Worm (Caenorhabditis elegans) whole organism, L4 larva: ENCODE measurements around the gene K08F9.3.

ENCODE experiments used
- D1046.2 ChIP-seq: fragments of 200-800 bp; sonication (Bioruptor generic); IDR thresholded peaks from 2 replicates; pipeline ENCODE4 v1.3.6; 2022; ENCODE audit warnings: missing genetic modification characterization, missing compliant biosample characterization
- F10B5.3 ChIP-seq: sonication (generic microtip); optimal IDR thresholded peaks from 2 replicates; lab custom pipeline; 2016; ENCODE audit warnings: mild to moderate bottlenecking, missing genetic modification characterization, missing compliant biosample characterization
- F26F4.8 ChIP-seq: fragments of 200-800 bp; sonication (Bioruptor generic); conservative IDR thresholded peaks from 2 replicates; pipeline ENCODE4 v1.3.6; 2022; ENCODE audit warnings: missing genetic modification characterization, missing compliant biosample characterization
- F37D6.2 ChIP-seq: sonication (generic microtip); optimal IDR thresholded peaks from 2 replicates; lab custom pipeline; 2016; ENCODE audit warnings: mild to moderate bottlenecking, missing genetic modification characterization, missing compliant biosample characterization
- F44E2.7 ChIP-seq: fragments of 200-800 bp; sonication (Bioruptor generic); IDR thresholded peaks from 2 replicates; pipeline ENCODE4 v2.1.2; 2022; ENCODE audit warnings: missing genetic modification characterization, missing compliant biosample characterization
- F49E8.2 ChIP-seq: sonication (generic microtip); optimal IDR thresholded peaks from 2 replicates; lab custom pipeline; 2016; ENCODE audit warnings: missing compliant biosample characterization, mild to moderate bottlenecking, missing genetic modification characterization, borderline replicate concordance
- T20F7.1 ChIP-seq: fragments of 200-800 bp; sonication (Bioruptor generic); optimal IDR thresholded peaks from 2 replicates; lab custom pipeline; 2018; ENCODE audit warnings: mild to moderate bottlenecking, missing genetic modification characterization, missing compliant biosample characterization
- Y105C5A.15 ChIP-seq: fragments of 200-800 bp; sonication (Bioruptor generic); IDR thresholded peaks from 2 replicates; pipeline ENCODE4 v1.3.6; 2022; ENCODE audit warnings: missing genetic modification characterization, missing compliant biosample characterization
- Y48G9A.11 ChIP-seq: fragments of 200-800 bp; sonication (Bioruptor generic); IDR thresholded peaks from 2 replicates; pipeline ENCODE4 v1.3.6; 2022; ENCODE audit warnings: missing genetic modification reagents, missing genetic modification characterization, missing compliant biosample characterization
- ZK337.2 ChIP-seq: fragments of 200-800 bp; sonication (Bioruptor generic); IDR thresholded peaks from 2 replicates; pipeline ENCODE4 v1.3.6; 2022; ENCODE audit warnings: missing genetic modification reagents, missing genetic modification characterization, missing compliant biosample characterization
- aly-2 ChIP-seq: sonication (generic microtip); optimal IDR thresholded peaks from 2 replicates; lab custom pipeline; 2018; ENCODE audit warnings: missing biosample characterization, missing genetic modification characterization
- ama-1 ChIP-seq: fragments of 150-350 bp; optimal IDR thresholded peaks from 2 replicates; lab custom pipeline; 2014; ENCODE audit warnings: inconsistent platforms, mixed read lengths
- ceh-20 ChIP-seq: fragments of 200-800 bp; sonication (Bioruptor generic); IDR thresholded peaks from 2 replicates; pipeline ENCODE4 v1.3.6; 2022; ENCODE audit warnings: missing genetic modification reagents, missing genetic modification characterization, missing compliant biosample characterization
- ceh-82 ChIP-seq: sonication (generic microtip); optimal IDR thresholded peaks from 2 replicates; lab custom pipeline; 2017; ENCODE audit warnings: missing biosample characterization, missing genetic modification characterization
- ces-1 ChIP-seq: fragments of 150-350 bp; sonication (generic microtip); optimal IDR thresholded peaks from 4 replicates; lab custom pipeline; 2014; ENCODE audit warnings: missing biosample characterization, missing genetic modification reagents, missing genetic modification characterization
- cey-2 ChIP-seq: sonication (generic microtip); optimal IDR thresholded peaks from 3 replicates; lab custom pipeline; 2017; ENCODE audit warnings: missing genetic modification characterization, mild to moderate bottlenecking, missing compliant biosample characterization, antibody characterized with exemption, borderline replicate concordance; ENCODE audit not compliant: insufficient read depth
- ctbp-1 ChIP-seq: fragments of 200-800 bp; sonication (Bioruptor generic); IDR thresholded peaks from 2 replicates; pipeline ENCODE4 v1.3.6; 2022; ENCODE audit warnings: missing genetic modification reagents, missing genetic modification characterization, missing compliant biosample characterization
- daf-16 ChIP-seq, 3 experiments: sonication (generic microtip); optimal IDR thresholded peaks; 2 replicates each; lab custom pipeline; 2016 to 2017; ENCODE audit warnings: missing genetic modification characterization in 3 of 3, missing genetic modification reagents in 3 of 3, mild to moderate bottlenecking in 2 of 3, missing compliant biosample characterization in 2 of 3, missing biosample characterization in 1 of 3, moderate library complexity in 1 of 3
- daf-19 ChIP-seq: fragments of 200-800 bp; sonication (Bioruptor generic); conservative IDR thresholded peaks from 2 replicates; pipeline ENCODE4 v1.3.6; 2022; ENCODE audit warnings: missing genetic modification characterization, missing compliant biosample characterization
- daf-8 ChIP-seq: fragments of 200-800 bp; sonication (Bioruptor generic); IDR thresholded peaks from 2 replicates; pipeline ENCODE4 v1.3.6; 2022; ENCODE audit warnings: missing genetic modification characterization, missing compliant biosample characterization
- dpl-1 ChIP-seq: fragments of 150-350 bp; optimal IDR thresholded peaks from 2 replicates; lab custom pipeline; 2014; ENCODE audit warnings: missing biosample characterization, missing genetic modification reagents, missing genetic modification characterization
- dve-1 ChIP-seq: sonication (generic microtip); optimal IDR thresholded peaks from 2 replicates; lab custom pipeline; 2017; ENCODE audit warnings: antibody characterized with exemption, mild to moderate bottlenecking, missing genetic modification characterization, missing compliant biosample characterization; ENCODE audit not compliant: insufficient read depth
- fos-1 ChIP-seq: fragments of 150-350 bp; optimal IDR thresholded peaks from 2 replicates; lab custom pipeline; 2014; ENCODE audit warnings: missing biosample characterization, missing genetic modification characterization
- hmg-1.1 ChIP-seq: fragments of 200-800 bp; sonication (Bioruptor generic); IDR thresholded peaks from 2 replicates; pipeline ENCODE4 v1.3.6; 2022; ENCODE audit warnings: missing genetic modification reagents, missing genetic modification characterization, missing compliant biosample characterization
- lin-15B ChIP-seq: fragments of 150-350 bp; sonication (generic microtip); optimal IDR thresholded peaks from 3 replicates; lab custom pipeline; 2014; ENCODE audit warnings: missing biosample characterization, missing genetic modification characterization
- lin-29 ChIP-seq: fragments of 200-800 bp; sonication (Bioruptor generic); IDR thresholded peaks from 2 replicates; pipeline ENCODE4 v1.3.6; 2022; ENCODE audit warnings: missing genetic modification reagents, missing genetic modification characterization, missing compliant biosample characterization
- lin-39 ChIP-seq: fragments of 150-350 bp; optimal IDR thresholded peaks from 2 replicates; lab custom pipeline; 2014; ENCODE audit warnings: missing biosample characterization, missing genetic modification reagents, missing genetic modification characterization
- lsy-2 ChIP-seq, 2 experiments: fragments of 150-350 bp in 1 of 2; sonication (generic microtip) in 1 of 2; optimal IDR thresholded peaks; 2 replicates each; lab custom pipeline; 2014 to 2017; ENCODE audit warnings: missing biosample characterization in 2 of 2, missing genetic modification characterization in 2 of 2
- madf-9 ChIP-seq: fragments of 200-800 bp; sonication (Bioruptor generic); conservative IDR thresholded peaks from 2 replicates; pipeline ENCODE4 v1.3.6; 2022; ENCODE audit warnings: missing genetic modification reagents, missing genetic modification characterization, missing compliant biosample characterization
- mdl-1 ChIP-seq, 2 experiments: fragments of 150-350 bp in 1 of 2; sonication (generic microtip) in 1 of 2; optimal IDR thresholded peaks; 2 replicates each; lab custom pipeline; 2014 to 2017; ENCODE audit warnings: missing biosample characterization in 2 of 2, missing genetic modification characterization in 2 of 2
- mes-2 ChIP-seq: sonication (generic microtip); optimal IDR thresholded peaks from 2 replicates; lab custom pipeline; 2016; ENCODE audit warnings: missing genotype, mild to moderate bottlenecking, missing genetic modification characterization, missing compliant biosample characterization; ENCODE audit not compliant: poor library complexity, severe bottlenecking
- nhr-10 ChIP-seq: fragments of 150-350 bp; optimal IDR thresholded peaks from 2 replicates; lab custom pipeline; 2014; ENCODE audit warnings: missing biosample characterization, missing genetic modification characterization
- nhr-102 ChIP-seq: sonication (generic microtip); optimal IDR thresholded peaks from 2 replicates; lab custom pipeline; 2016; ENCODE audit warnings: mild to moderate bottlenecking, missing genetic modification characterization, moderate library complexity, missing compliant biosample characterization
- nhr-11 ChIP-seq: fragments of 150-350 bp; optimal IDR thresholded peaks from 2 replicates; lab custom pipeline; 2014; ENCODE audit warnings: missing biosample characterization, missing genetic modification characterization
- nhr-111 ChIP-seq: fragments of 200-800 bp; sonication (Bioruptor generic); optimal IDR thresholded peaks from 2 replicates; lab custom pipeline; 2018; ENCODE audit warnings: mild to moderate bottlenecking, missing genetic modification characterization, missing compliant biosample characterization
- nhr-237 ChIP-seq: sonication (generic microtip); optimal IDR thresholded peaks from 2 replicates; lab custom pipeline; 2017; ENCODE audit warnings: missing biosample characterization, missing genetic modification characterization
- nhr-25 ChIP-seq: sonication (generic microtip); optimal IDR thresholded peaks from 2 replicates; lab custom pipeline; 2017; ENCODE audit warnings: missing genetic modification characterization, mild to moderate bottlenecking, missing compliant biosample characterization, antibody characterized with exemption, moderate library complexity, borderline replicate concordance; ENCODE audit not compliant: insufficient read depth
- nhr-48 ChIP-seq: sonication (generic microtip); optimal IDR thresholded peaks from 2 replicates; lab custom pipeline; 2016; ENCODE audit warnings: mild to moderate bottlenecking, missing genetic modification characterization, missing compliant biosample characterization
- nhr-77 ChIP-seq: fragments of 150-350 bp; optimal IDR thresholded peaks from 2 replicates; lab custom pipeline; 2014; ENCODE audit warnings: missing biosample characterization, missing genetic modification characterization
- pha-4 ChIP-seq, 2 experiments: fragments of 150-350 bp in 1 of 2; fragments of 200-800 bp in 1 of 2; sonication (Bioruptor generic) in 1 of 2; IDR thresholded peaks in 1 of 2; optimal IDR thresholded peaks in 1 of 2; 2 replicates each; pipeline versions ENCODE4 v1.3.6 to Lab custom; 2014 to 2022; ENCODE audit warnings: missing genetic modification characterization in 2 of 2, missing genetic modification reagents in 2 of 2, missing biosample characterization in 1 of 2, missing compliant biosample characterization in 1 of 2
- php-3 ChIP-seq: fragments of 200-800 bp; sonication (Bioruptor generic); IDR thresholded peaks from 2 replicates; pipeline ENCODE4 v1.3.6; 2022; ENCODE audit warnings: missing genetic modification reagents, missing genetic modification characterization, missing compliant biosample characterization
- pqm-1 ChIP-seq: sonication (generic microtip); optimal IDR thresholded peaks from 2 replicates; lab custom pipeline; 2017; ENCODE audit warnings: missing biosample characterization, missing genetic modification characterization
- set-16 ChIP-seq: fragments of 200-800 bp; sonication (Bioruptor generic); IDR thresholded peaks from 2 replicates; pipeline ENCODE4 v1.3.6; 2022; ENCODE audit warnings: missing genetic modification reagents, missing genetic modification characterization, missing compliant biosample characterization
- skn-1 ChIP-seq: fragments of 150-350 bp; optimal IDR thresholded peaks from 2 replicates; lab custom pipeline; 2014; ENCODE audit warnings: missing biosample characterization, missing genetic modification characterization
- snpc-1.2 ChIP-seq: fragments of 200-800 bp; sonication (Bioruptor generic); IDR thresholded peaks from 2 replicates; pipeline ENCODE4 v1.3.6; 2022; ENCODE audit warnings: missing genetic modification reagents, missing genetic modification characterization, missing compliant biosample characterization
- tag-97 ChIP-seq: fragments of 200-800 bp; sonication (Bioruptor generic); IDR thresholded peaks from 2 replicates; pipeline ENCODE4 v1.3.6; 2022; ENCODE audit warnings: missing genetic modification characterization, missing compliant biosample characterization
- vab-7 ChIP-seq: fragments of 200-800 bp; sonication (Bioruptor generic); IDR thresholded peaks from 2 replicates; pipeline ENCODE4 v1.3.6; 2022; ENCODE audit warnings: missing genetic modification reagents, missing genetic modification characterization, missing compliant biosample characterization
- zag-1 ChIP-seq: fragments of 150-350 bp; optimal IDR thresholded peaks from 2 replicates; lab custom pipeline; 2014; ENCODE audit warnings: missing biosample characterization, missing genetic modification characterization

K08F9.3 gene

DNA sequence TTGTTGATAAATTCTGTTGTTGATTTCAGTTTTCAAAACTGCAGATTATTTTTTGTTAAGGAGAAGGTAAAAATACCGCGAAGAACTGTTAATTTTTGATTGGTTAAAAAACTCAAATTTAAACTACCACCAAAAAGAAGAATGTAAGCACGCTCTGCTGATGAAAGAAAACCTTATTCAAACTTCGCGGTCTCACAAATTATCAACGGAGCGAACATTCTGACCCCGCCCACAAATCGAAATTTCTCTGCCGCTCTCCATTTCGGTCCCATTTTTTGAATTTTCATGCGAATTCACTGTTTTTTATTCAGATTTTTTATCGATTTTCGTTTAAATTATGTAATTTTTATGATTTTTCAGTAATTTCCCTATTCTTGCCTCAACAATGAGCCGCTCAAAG is 49.2 kb downstream of the K08F9.3 start, which contains the start of gene cyn-3 (continued):
- TF ChIP-seq hmg-1.1 (peak; percentile 55), lin-29 (GFP tag; lab: Robert Waterston, UW) (no peak), Y105C5A.15 (no peak), nhr-237 (tag; lab: Kevin White, UChicago) (no peak), nhr-10 (no peak), F49E8.2 (no peak), daf-8 (GFP tag; lab: Robert Waterston, UW) (no peak), ces-1 (GFP tag; lab: Kevin White, UChicago) (no peak), dve-1 (peak; percentile 92), madf-9 (GFP tag; lab: Robert Waterston, UW) (no peak), lin-39 (tag; lab: Kevin White, UChicago) (no peak), skn-1 (no peak), fos-1 (tag; lab: Kevin White, UChicago) (no peak), ceh-82 (tag; lab: Kevin White, UChicago) (no peak), nhr-11 (tag; lab: Kevin White, UChicago) (peak; percentile 69), ZK337.2 (no peak), F37D6.2 (tag; lab: Kevin White, UChicago) (peak; percentile 45), lsy-2 (tag; optimal IDR thresholded peaks at IDR 0.05; lab: Kevin White, UChicago) (peak; percentile 32 to 94), pha-4 (GFP tag; IDR thresholded peaks at IDR 0.05; lab: Robert Waterston, UW) (0 out of 2 replicates have a peak, but pooled peaks have one; percentile 44), pha-4 (tag; optimal IDR thresholded peaks at IDR 0.05; lab: Kevin White, UChicago) (peak; percentile 71)
- TF ChIP-seq, all 104 proteins: peak for 38

DNA sequence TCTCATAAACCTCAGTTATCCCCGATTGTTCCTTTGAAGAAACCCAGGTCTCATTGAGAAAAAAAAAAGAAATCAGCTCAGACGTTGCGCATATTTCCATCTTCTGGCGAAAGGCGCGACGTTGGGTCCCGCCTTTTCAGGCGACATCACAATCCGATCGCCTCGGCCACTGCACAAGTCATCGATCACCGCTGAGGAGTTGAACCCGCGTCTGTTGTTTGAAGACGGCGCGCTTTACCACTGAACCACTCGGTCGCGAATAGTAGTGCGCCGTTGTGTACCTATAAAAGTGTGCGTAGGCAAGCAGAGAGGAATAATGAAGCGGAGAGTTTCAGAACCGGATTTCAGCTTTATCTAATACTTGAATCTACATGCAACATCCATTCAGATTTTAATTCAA is 50.6 kb downstream of the K08F9.3 start, which contains the start of gene Y75B12B.11:
Y75B12B.11 (plus strand) TSS at position 394 of the 400 bp plus-strand sequence.
- TF ChIP-seq lin-39 (tag; lab: Kevin White, UChicago), result no peak
- TF ChIP-seq zag-1 (tag; lab: Kevin White, UChicago), result no peak
- peak; percentile 88 to 98 for TF ChIP-seq daf-16 (GFP tag; optimal IDR thresholded peaks at IDR 0.05; lab: Kevin White, UChicago)
- TF ChIP-seq daf-16 (tag; optimal IDR thresholded peaks at IDR 0.05; lab: Kevin White, UChicago), result peak; percentile 84
- peak; percentile 93 for TF ChIP-seq mes-2 (tag; lab: Kevin White, UChicago)
- TF ChIP-seq mdl-1 (tag; optimal IDR thresholded peaks at IDR 0.05; lab: Kevin White, UChicago), result no peak
- TF ChIP-seq lin-15B (tag; lab: Kevin White, UChicago), result peak; percentile 34
- TF ChIP-seq nhr-237 (tag; lab: Kevin White, UChicago), result no peak
- TF ChIP-seq ceh-20 (GFP tag; lab: Robert Waterston, UW), result peak; percentile 89
- peak; percentile 93 for TF ChIP-seq php-3 (GFP tag; lab: Robert Waterston, UW)
- peak; percentile 98 for TF ChIP-seq vab-7
- peak; percentile 82 for TF ChIP-seq ama-1 (lab: Kevin White, UChicago)
- peak; percentile 98 for TF ChIP-seq F44E2.7 (GFP tag; lab: Robert Waterston, UW)
- TF ChIP-seq F26F4.8 (GFP tag; lab: Robert Waterston, UW), result peak; percentile 99
- no peak for TF ChIP-seq cey-2 (tag; lab: Kevin White, UChicago)
- peak; percentile 45 for TF ChIP-seq nhr-25 (tag; lab: Kevin White, UChicago)
- peak; percentile 91 for TF ChIP-seq daf-8 (GFP tag; lab: Robert Waterston, UW)
- peak; percentile 77 for TF ChIP-seq T20F7.1 (GFP tag; lab: Kevin White, UChicago)
- peak; percentile 58 for TF ChIP-seq nhr-77
- peak; percentile 90 for TF ChIP-seq daf-19 (GFP tag; lab: Robert Waterston, UW)
- TF ChIP-seq snpc-1.2 (GFP tag; lab: Robert Waterston, UW), result peak; percentile 94
- TF ChIP-seq set-16 (GFP tag; lab: Robert Waterston, UW), result peak; percentile 85
- TF ChIP-seq dpl-1 (GFP tag; lab: Kevin White, UChicago), result peak; percentile 68
- TF ChIP-seq tag-97 (GFP tag; lab: Robert Waterston, UW), result no peak
- peak; percentile 96 for TF ChIP-seq D1046.2
- peak; percentile 97 for TF ChIP-seq pha-4 (GFP tag; IDR thresholded peaks at IDR 0.05; lab: Robert Waterston, UW)
- no peak for TF ChIP-seq pha-4 (tag; optimal IDR thresholded peaks at IDR 0.05; lab: Kevin White, UChicago)
- peak; percentile 93 for TF ChIP-seq ctbp-1 (GFP tag; lab: Robert Waterston, UW)
- peak; percentile 93 for TF ChIP-seq nhr-102 (tag; lab: Kevin White, UChicago)
- TF ChIP-seq Y48G9A.11 (GFP tag; lab: Robert Waterston, UW), result peak; percentile 91
- peak; percentile 98 for TF ChIP-seq nhr-111 (GFP tag; lab: Kevin White, UChicago)
- peak in 1 of 2 experiments; percentile 79 for TF ChIP-seq lsy-2 (tag; optimal IDR thresholded peaks at IDR 0.05; lab: Kevin White, UChicago)
- peak; percentile 92 for TF ChIP-seq aly-2 (tag; lab: Kevin White, UChicago)
- peak; percentile 85 for TF ChIP-seq F10B5.3 (tag; lab: Kevin White, UChicago)
- peak; percentile 7 for TF ChIP-seq pqm-1
- TF ChIP-seq madf-9 (GFP tag; lab: Robert Waterston, UW), result peak; percentile 91
- peak; percentile 83 for TF ChIP-seq nhr-48 (tag; lab: Kevin White, UChicago)
